Worm (Caenorhabditis elegans) whole organism, mixed stage, embryonic: ENCODE results near the gene ins-11.

Experiments
- blmp-1 ChIP-seq: fragments of 150-350 bp; optimal IDR thresholded peaks from 2 replicates; lab custom pipeline; 2014; ENCODE audit warnings: missing biosample characterization, missing genetic modification characterization
- lin-13 ChIP-seq: fragments of 150-350 bp; optimal IDR thresholded peaks from 2 replicates; lab custom pipeline; 2014; ENCODE audit warnings: missing biosample characterization, missing genetic modification characterization
- mab-5 ChIP-seq: fragments of 150-350 bp; optimal IDR thresholded peaks from 2 replicates; lab custom pipeline; 2014; ENCODE audit warnings: missing biosample characterization, missing genetic modification characterization
- nhr-237 ChIP-seq: fragments of 150-350 bp; optimal IDR thresholded peaks from 2 replicates; lab custom pipeline; 2014; ENCODE audit warnings: missing biosample characterization, missing genetic modification characterization
- pha-4 ChIP-seq: fragments of 150-350 bp; optimal IDR thresholded peaks from 2 replicates; lab custom pipeline; 2018; ENCODE audit warnings: missing biosample characterization, missing genetic modification reagents, missing genetic modification characterization
- snpc-4 ChIP-seq: fragments of 150-350 bp; optimal IDR thresholded peaks from 2 replicates; lab custom pipeline; 2014; ENCODE audit warnings: missing biosample characterization, missing genetic modification characterization
- sptf-1 ChIP-seq: sonication (generic microtip); optimal IDR thresholded peaks from 2 replicates; lab custom pipeline; 2017; ENCODE audit warnings: mild to moderate bottlenecking, missing genetic modification characterization, moderate library complexity, missing compliant biosample characterization
- tbx-8 ChIP-seq: fragments of 200-800 bp; sonication (Bioruptor generic); optimal IDR thresholded peaks from 2 replicates; lab custom pipeline; 2018; ENCODE audit warnings: mild to moderate bottlenecking, missing genetic modification characterization, moderate library complexity, missing compliant biosample characterization
- unc-39 ChIP-seq: fragments of 150-350 bp; optimal IDR thresholded peaks from 2 replicates; lab custom pipeline; 2014; ENCODE audit warnings: missing biosample characterization, missing genetic modification characterization
- unc-62 ChIP-seq: fragments of 150-350 bp; optimal IDR thresholded peaks from 2 replicates; lab custom pipeline; 2014; ENCODE audit warnings: missing biosample characterization, missing genetic modification reagents, missing genetic modification characterization

DNA sequence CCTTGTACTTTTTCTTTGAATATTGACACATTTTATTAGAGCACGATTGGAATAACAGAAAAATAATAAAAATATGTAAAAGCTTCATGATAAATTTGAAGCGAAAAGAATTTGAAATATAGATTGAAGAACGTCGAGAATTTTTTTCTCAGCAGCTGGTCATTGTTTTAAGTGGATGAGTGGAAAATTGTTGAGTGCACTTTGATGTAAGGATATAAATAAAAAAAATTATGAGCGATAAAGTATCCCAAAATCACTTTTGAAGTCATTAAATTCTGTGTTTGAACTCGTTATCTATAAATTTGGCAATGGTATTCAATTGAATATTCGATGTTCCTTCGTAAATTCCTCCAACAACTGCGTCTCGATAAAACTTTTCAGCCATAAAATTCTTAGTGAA, 11.8 kb upstream of the ins-11 start, which contains the start of gene ins-13:
- TF ChIP-seq lin-13 (tag; lab: Kevin White, UChicago) (no peak), sptf-1 (tag; lab: Kevin White, UChicago) (no peak), mab-5 (tag; lab: Kevin White, UChicago) (no peak), unc-39 (tag; lab: Kevin White, UChicago) (no peak), pha-4 (tag; lab: Kevin White, UChicago) (no peak), tbx-8 (GFP tag; lab: Kevin White, UChicago) (no peak), unc-62 (no peak), snpc-4 (tag; lab: Kevin White, UChicago) (no peak), blmp-1 (no peak), nhr-237 (tag; lab: Kevin White, UChicago) (no peak)
